Fruit fly (Drosophila melanogaster): Measurements from ENCODE around the gene opm.

The opm gene

DNA sequence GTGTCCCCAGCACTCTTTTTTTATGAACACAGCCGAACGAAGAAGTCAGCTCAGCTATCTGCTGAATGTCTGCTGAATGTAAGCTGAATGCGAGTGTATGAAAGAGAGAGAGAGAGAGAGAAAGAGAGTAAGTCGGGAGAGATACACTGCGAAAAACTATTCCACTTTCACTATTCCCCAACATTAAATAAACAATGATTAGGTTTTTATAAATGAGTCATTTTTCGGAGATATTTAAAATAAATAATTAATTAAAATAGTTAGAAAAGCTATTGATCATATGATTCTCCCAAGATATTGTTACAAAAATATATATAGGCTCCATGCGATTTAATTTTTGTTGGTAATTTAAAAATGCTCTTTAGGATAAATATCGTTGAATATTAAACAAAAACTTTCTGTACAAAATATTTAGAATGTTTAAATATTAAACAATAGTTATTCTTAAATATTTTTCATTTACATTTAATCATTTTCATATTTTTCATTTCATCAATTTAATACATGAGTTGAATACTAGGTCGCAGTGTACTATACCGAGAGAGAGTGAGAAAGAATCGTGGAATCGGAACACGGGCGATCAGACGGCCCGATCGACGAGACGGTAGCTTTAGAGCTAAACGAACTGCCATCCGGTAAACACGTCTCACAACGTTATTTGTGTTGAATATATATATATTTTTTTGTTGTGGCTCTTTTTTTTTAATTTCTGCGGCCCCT lies 42.2 kb downstream of the opm start, which contains the start of gene be (continued):
- TF ChIP-seq MESR4 (GFP tag; optimal IDR thresholded peaks at IDR 0.05), result no peak
- TF ChIP-seq CG8944 (GFP tag; optimal IDR thresholded peaks at IDR 0.05), result no peak
- TF ChIP-seq Kr (GFP tag; optimal IDR thresholded peaks at IDR 0.05), result no peak
- no peak for TF ChIP-seq CG17186 (GFP tag; optimal IDR thresholded peaks at IDR 0.05)
- TF ChIP-seq YL-1 (GFP tag; optimal IDR thresholded peaks at IDR 0.05), result no peak
- TF ChIP-seq CG18262 (tag; optimal IDR thresholded peaks at IDR 0.05), result peak; percentile 96
- no peak for TF ChIP-seq gcm2 (GFP tag; optimal IDR thresholded peaks at IDR 0.05)
- no peak for TF ChIP-seq H2.0 (GFP tag; IDR thresholded peaks at IDR 0.05)
- TF ChIP-seq maf-S (GFP tag; optimal IDR thresholded peaks at IDR 0.05), result no peak
- TF ChIP-seq fd64A (GFP tag; optimal IDR thresholded peaks at IDR 0.05), result no peak
- peak; percentile 16 for TF ChIP-seq pros (GFP tag; optimal IDR thresholded peaks at IDR 0.05)
- no peak for TF ChIP-seq fru (optimal IDR thresholded peaks at IDR 0.05)
- peak; percentile 44 for TF ChIP-seq Ada2b (GFP tag; IDR thresholded peaks at IDR 0.05)
- no peak for TF ChIP-seq Bdp1 (GFP tag; optimal IDR thresholded peaks at IDR 0.05)
- TF ChIP-seq CG18619 (GFP tag; optimal IDR thresholded peaks at IDR 0.05), result peak; percentile 63
- TF ChIP-seq Hr51 (GFP tag; optimal IDR thresholded peaks at IDR 0.05), result peak in 1 of 2 experiments; percentile 82
- no peak for TF ChIP-seq jing (GFP tag; optimal IDR thresholded peaks at IDR 0.05)
- peak; percentile 39 for TF ChIP-seq Spps (tag; optimal IDR thresholded peaks at IDR 0.05)
- no peak for TF ChIP-seq CG8290 (GFP tag; optimal IDR thresholded peaks at IDR 0.05)
- peak in 1 of 2 experiments; percentile 37 for TF ChIP-seq CG8290 (tag; optimal IDR thresholded peaks at IDR 0.05)
- TF ChIP-seq scrt (GFP tag; optimal IDR thresholded peaks at IDR 0.05), result no peak
- peak; percentile 73 for TF ChIP-seq CG30403 (GFP tag; optimal IDR thresholded peaks at IDR 0.05)
- TF ChIP-seq CG43689 (GFP tag; IDR thresholded peaks at IDR 0.05), result no peak
- no peak for TF ChIP-seq CG4282 (GFP tag; optimal IDR thresholded peaks at IDR 0.05)
- TF ChIP-seq CG17912 (GFP tag; optimal IDR thresholded peaks at IDR 0.05), result no peak
- no peak for TF ChIP-seq gro (GFP tag; optimal IDR thresholded peaks at IDR 0.05)
- TF ChIP-seq nerfin-1 (tag; optimal IDR thresholded peaks at IDR 0.05), result peak; percentile 61
- TF ChIP-seq Rfx (GFP tag; IDR thresholded peaks at IDR 0.05), result peak; percentile 41
- no peak for TF ChIP-seq Mes4 (GFP tag; optimal IDR thresholded peaks at IDR 0.05)
- peak; percentile 69 for TF ChIP-seq CG30020 (tag; optimal IDR thresholded peaks at IDR 0.05)
- TF ChIP-seq gt (GFP tag; IDR thresholded peaks at IDR 0.05), result no peak
- TF ChIP-seq oc (tag; optimal IDR thresholded peaks at IDR 0.05), result no peak
- no peak for TF ChIP-seq CG15514 (GFP tag; optimal IDR thresholded peaks at IDR 0.05)
- peak; percentile 4 for TF ChIP-seq CG3065 (GFP tag; optimal IDR thresholded peaks at IDR 0.05)
- peak; percentile 20 for TF ChIP-seq CG9817 (tag; optimal IDR thresholded peaks at IDR 0.05)
- no peak for TF ChIP-seq ftz-f1 (GFP tag; optimal IDR thresholded peaks at IDR 0.05)
- no peak for TF ChIP-seq CkIIα-i1 (GFP tag; IDR thresholded peaks at IDR 0.05)
- no peak for TF ChIP-seq hb (GFP tag; IDR thresholded peaks at IDR 0.05; ENCODE audit: partially characterized antibody)
- TF ChIP-seq CG8478 (optimal IDR thresholded peaks at IDR 0.05), result no peak
- TF ChIP-seq Xbp1 (GFP tag; optimal IDR thresholded peaks at IDR 0.05), result peak; percentile 41
- peak; percentile 78 for TF ChIP-seq CG15269 (tag; optimal IDR thresholded peaks at IDR 0.05)
- peak; percentile 60 for TF ChIP-seq croc (GFP tag; conservative IDR thresholded peaks at IDR 0.05)
- TF ChIP-seq CG11723 (GFP tag; optimal IDR thresholded peaks at IDR 0.05), result peak; percentile 5
- TF ChIP-seq gem (tag; optimal IDR thresholded peaks at IDR 0.05), result peak; percentile 90
- peak; percentile 67 for TF ChIP-seq Sox102F (GFP tag; optimal IDR thresholded peaks at IDR 0.05)
- 0 out of 3 replicates have a peak, but pooled peaks have one; percentile 24 for TF ChIP-seq CG11093 (GFP tag; IDR thresholded peaks at IDR 0.05)
- TF ChIP-seq CG14860 (GFP tag; IDR thresholded peaks at IDR 0.05; ENCODE audit: partially characterized antibody), result no peak
- no peak for TF ChIP-seq crp (GFP tag; optimal IDR thresholded peaks at IDR 0.05)
- no peak for TF ChIP-seq Doc3 (GFP tag; IDR thresholded peaks at IDR 0.05; ENCODE audit: partially characterized antibody)
- TF ChIP-seq chn (GFP tag; optimal IDR thresholded peaks at IDR 0.05), result no peak
